Fruit fly (Drosophila melanogaster) whole organism, adult: ENCODE measurements around the gene mRRF2.
A peak's percentile ranks its signal among the peaks of the same experiment; 100 is the strongest.

ENCODE experiments used
- CG12768 ChIP-seq: fragments of 200-800 bp; sonication (Bioruptor generic); optimal IDR thresholded peaks from 2 replicates; lab custom pipeline; 2017; ENCODE audit warnings: missing biosample characterization, missing genetic modification characterization, mild to moderate bottlenecking, moderate library complexity, missing genetic modification reagents
- CG1620 ChIP-seq: fragments of 200-800 bp; sonication (Bioruptor generic); optimal IDR thresholded peaks from 2 replicates; lab custom pipeline; 2016; ENCODE audit warnings: missing biosample characterization, missing genetic modification characterization
- CG33017 ChIP-seq: fragments of 200-800 bp; sonication (Bioruptor generic); optimal IDR thresholded peaks from 2 replicates; lab custom pipeline; 2018; ENCODE audit warnings: missing biosample characterization, mild to moderate bottlenecking, missing genetic modification characterization, moderate library complexity
- CG7101 ChIP-seq: fragments of 200-800 bp; sonication (Bioruptor generic); optimal IDR thresholded peaks from 2 replicates; lab custom pipeline; 2018; ENCODE audit warnings: missing biosample characterization, mild to moderate bottlenecking, missing genetic modification characterization, moderate library complexity
- Crg-1 ChIP-seq: fragments of 200-800 bp; sonication (Bioruptor generic); optimal IDR thresholded peaks from 2 replicates; lab custom pipeline; 2016; ENCODE audit warnings: missing biosample characterization, missing genetic modification characterization
- Mnt ChIP-seq: fragments of 200-800 bp; sonication (Bioruptor generic); optimal IDR thresholded peaks from 2 replicates; lab custom pipeline; 2016; ENCODE audit warnings: missing biosample characterization, mild to moderate bottlenecking, missing genetic modification characterization
- cic ChIP-seq: fragments of 200-800 bp; sonication (Bioruptor generic); optimal IDR thresholded peaks from 2 replicates; lab custom pipeline; 2017; ENCODE audit warnings: missing biosample characterization, mild to moderate bottlenecking, missing genetic modification characterization, moderate library complexity
- kay ChIP-seq: fragments of 200-800 bp; sonication (Bioruptor generic); peaks from one replicate; lab custom pipeline; 2016; ENCODE audit warnings: missing biosample characterization, missing genetic modification characterization, borderline replicate concordance
- ovo ChIP-seq: fragments of 200-800 bp; sonication (Bioruptor generic); optimal IDR thresholded peaks from 2 replicates; lab custom pipeline; 2016; ENCODE audit warnings: missing biosample characterization, missing genetic modification characterization
- pad ChIP-seq: fragments of 200-800 bp; sonication (Bioruptor generic); optimal IDR thresholded peaks from 3 replicates; lab custom pipeline; 2017; ENCODE audit warnings: missing biosample characterization, missing genetic modification characterization, mild to moderate bottlenecking, moderate library complexity, missing genetic modification reagents
- tj ChIP-seq: fragments of 200-800 bp; sonication (Bioruptor generic); optimal IDR thresholded peaks from 3 replicates; lab custom pipeline; 2017; ENCODE audit warnings: missing biosample characterization, mild to moderate bottlenecking, missing genetic modification characterization, moderate library complexity

- TF ChIP-seq kay (GFP tag; lab: Kevin White, UChicago) (no peak), Crg-1 (GFP tag; lab: Kevin White, UChicago) (no peak), CG1620 (no peak), ovo (GFP tag; lab: Kevin White, UChicago) (no peak), CG12768 (GFP tag; lab: Kevin White, UChicago) (no peak), pad (GFP tag; lab: Kevin White, UChicago) (no peak), CG7101 (tag; lab: Kevin White, UChicago) (peak; percentile 19), cic (GFP tag; lab: Kevin White, UChicago) (no peak), CG33017 (tag; lab: Kevin White, UChicago) (no peak), tj (GFP tag; lab: Kevin White, UChicago) (no peak), Mnt (GFP tag; lab: Kevin White, UChicago) (no peak)
These were observed 12.2 kb downstream of the mRRF2 start for dm6 chr3R:22625514-22626333.
